Fruit fly (Drosophila melanogaster): ENCODE data around the gene Sol1.

Gene Sol1

DNA sequence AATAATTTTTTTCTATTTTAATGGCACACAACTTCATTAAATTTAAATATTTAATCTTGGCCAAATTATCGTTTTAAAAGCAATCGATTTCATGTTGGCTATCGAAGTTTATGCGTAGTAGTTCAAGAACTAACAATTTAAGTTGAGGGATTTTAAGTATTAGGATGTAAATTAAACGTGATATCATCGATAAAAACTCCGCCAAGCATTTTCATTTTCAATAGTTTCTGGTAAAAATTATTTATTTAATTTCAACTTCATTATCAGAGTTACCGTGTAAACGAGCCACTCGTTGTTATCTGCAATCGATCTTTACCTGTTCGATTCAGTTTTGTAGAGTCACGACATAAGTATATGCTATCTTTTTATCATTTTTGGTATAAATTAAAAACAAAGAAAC, 16.9 kb downstream of the Sol1 start (continued):
- TF ChIP-seq CG11398 (GFP tag; optimal IDR thresholded peaks at IDR 0.05) = peak; percentile 88
- peak; percentile 94 for TF ChIP-seq CG4707 (GFP tag; optimal IDR thresholded peaks at IDR 0.05)
- peak; percentile 91 for TF ChIP-seq CG9609 (GFP tag; optimal IDR thresholded peaks at IDR 0.05)
- no peak for TF ChIP-seq CG1832 (GFP tag; optimal IDR thresholded peaks at IDR 0.05)
- TF ChIP-seq Dll (GFP tag; IDR thresholded peaks at IDR 0.05; ENCODE audit: partially characterized antibody) = peak; percentile 72
- TF ChIP-seq CG12155 (GFP tag; optimal IDR thresholded peaks at IDR 0.05) = peak; percentile 96
- TF ChIP-seq pzg (GFP tag; optimal IDR thresholded peaks at IDR 0.05) = peak; percentile 46
- TF ChIP-seq Max (GFP tag; optimal IDR thresholded peaks at IDR 0.05) = peak; percentile 100
- TF ChIP-seq Hmr (GFP tag; optimal IDR thresholded peaks at IDR 0.05) = peak; percentile 97
- TF ChIP-seq CG14014 (GFP tag; IDR thresholded peaks at IDR 0.05) = peak; percentile 97
- peak; percentile 71 for TF ChIP-seq CG15479 (GFP tag; optimal IDR thresholded peaks at IDR 0.05)
- TF ChIP-seq nau (GFP tag; optimal IDR thresholded peaks at IDR 0.05) = peak; percentile 99
- TF ChIP-seq Lim3 (GFP tag; IDR thresholded peaks at IDR 0.05) = peak; percentile 88
- TF ChIP-seq CG8089 (GFP tag; optimal IDR thresholded peaks at IDR 0.05) = peak; percentile 88
- peak; percentile 97 for TF ChIP-seq lbe (GFP tag; optimal IDR thresholded peaks at IDR 0.05)
- peak; percentile 96 for TF ChIP-seq CG17385 (GFP tag; optimal IDR thresholded peaks at IDR 0.05)
- TF ChIP-seq dati (GFP tag; IDR thresholded peaks at IDR 0.05) = peak; percentile 90
- peak; percentile 95 for TF ChIP-seq E2f1 (GFP tag; IDR thresholded peaks at IDR 0.05)
- TF ChIP-seq Mrtf (GFP tag; IDR thresholded peaks at IDR 0.05) = peak; percentile 94
- TF ChIP-seq CG13775 (GFP tag; optimal IDR thresholded peaks at IDR 0.05) = peak; percentile 96
- TF ChIP-seq CG1233 (GFP tag; optimal IDR thresholded peaks at IDR 0.05) = peak; percentile 98
- TF ChIP-seq ato (GFP tag; IDR thresholded peaks at IDR 0.05; ENCODE audit: partially characterized antibody) = no peak
- peak; percentile 97 for TF ChIP-seq Rfx (GFP tag; IDR thresholded peaks at IDR 0.05)
- peak; percentile 94 for TF ChIP-seq Mad (GFP tag; optimal IDR thresholded peaks at IDR 0.05)
- peak; percentile 99 for TF ChIP-seq CG13424 (tag; optimal IDR thresholded peaks at IDR 0.05)
- TF ChIP-seq CG15269 (tag; optimal IDR thresholded peaks at IDR 0.05) = peak; percentile 98
- TF ChIP-seq CG12104 (GFP tag; optimal IDR thresholded peaks at IDR 0.05) = peak; percentile 98
- peak; percentile 76 for TF ChIP-seq pfk (GFP tag; optimal IDR thresholded peaks at IDR 0.05)
- TF ChIP-seq CG6689 (GFP tag; IDR thresholded peaks at IDR 0.05) = peak; percentile 97
- peak; percentile 86 for TF ChIP-seq dimm (GFP tag; IDR thresholded peaks at IDR 0.05)
- peak; percentile 92 for TF ChIP-seq slbo (GFP tag; IDR thresholded peaks at IDR 0.05)
- no peak for TF ChIP-seq abd-A (tag; optimal IDR thresholded peaks at IDR 0.05)
- peak; percentile 99 for TF ChIP-seq CG18599 (GFP tag; optimal IDR thresholded peaks at IDR 0.05)
- TF ChIP-seq CG7271 (tag; optimal IDR thresholded peaks at IDR 0.05) = peak; percentile 98
- peak; percentile 94 to 96 for TF ChIP-seq Pdp1 (GFP tag; optimal IDR thresholded peaks at IDR 0.05)
- peak; percentile 96 for TF ChIP-seq CG8290 (GFP tag; optimal IDR thresholded peaks at IDR 0.05)
- TF ChIP-seq CG8290 (tag; optimal IDR thresholded peaks at IDR 0.05) = peak; percentile 95 to 97
- TF ChIP-seq CG14441 (GFP tag; IDR thresholded peaks at IDR 0.05) = peak; percentile 95
- peak; percentile 94 for TF ChIP-seq MBD-R2 (GFP tag; IDR thresholded peaks at IDR 0.05)
- TF ChIP-seq CG11093 (GFP tag; IDR thresholded peaks at IDR 0.05) = peak; percentile 84
- TF ChIP-seq Poxn (GFP tag; IDR thresholded peaks at IDR 0.05) = peak; percentile 54
- TF ChIP-seq row (GFP tag; IDR thresholded peaks at IDR 0.05) = peak; percentile 98
- peak; percentile 99 for TF ChIP-seq CG4424 (GFP tag; optimal IDR thresholded peaks at IDR 0.05)
- TF ChIP-seq ham (GFP tag; IDR thresholded peaks at IDR 0.05) = peak; percentile 57; the same call in 1 of the 2 replicates
- TF ChIP-seq Side (GFP tag; optimal IDR thresholded peaks at IDR 0.05) = peak; percentile 92
- TF ChIP-seq chm (GFP tag; IDR thresholded peaks at IDR 0.05) = peak; percentile 100
- TF ChIP-seq tio (GFP tag; optimal IDR thresholded peaks at IDR 0.05) = no peak
- TF ChIP-seq HmgZ (tag; optimal IDR thresholded peaks at IDR 0.05) = peak; percentile 98
- no peak for TF ChIP-seq pita (GFP tag; optimal IDR thresholded peaks at IDR 0.05)
- TF ChIP-seq CG33557 (GFP tag; optimal IDR thresholded peaks at IDR 0.05) = peak; percentile 99
- peak; percentile 51 for TF ChIP-seq Scr (GFP tag; IDR thresholded peaks at IDR 0.05; ENCODE audit: partially characterized antibody)

Measured in whole organism, embryonic.